Worm (Caenorhabditis elegans) whole organism, young adult: ENCODE data around the gene sqv-3.
A peak's percentile ranks its signal among the peaks of the same experiment; 100 is the strongest.

Experiments used
- B0336.3 ChIP-seq: fragments of 200-800 bp; sonication (Bioruptor generic); IDR thresholded peaks from 2 replicates; pipeline ENCODE4 v1.3.6; 2022; ENCODE audit warnings: missing genetic modification characterization, missing compliant biosample characterization
- D2030.7 ChIP-seq: fragments of 200-800 bp; sonication (Bioruptor generic); IDR thresholded peaks from 2 replicates; pipeline ENCODE4 v1.3.6; 2022; ENCODE audit warnings: missing genetic modification reagents, missing genetic modification characterization, missing compliant biosample characterization
- F33H1.4 ChIP-seq: fragments of 200-800 bp; sonication (Bioruptor generic); IDR thresholded peaks from 2 replicates; pipeline ENCODE4 v1.3.6; 2022; ENCODE audit warnings: missing genetic modification reagents, missing genetic modification characterization, missing compliant biosample characterization
- F49E8.2 ChIP-seq: sonication (generic microtip); optimal IDR thresholded peaks from 3 replicates; lab custom pipeline; 2017; ENCODE audit warnings: missing genetic modification characterization, mild to moderate bottlenecking, missing compliant biosample characterization, antibody characterized with exemption, moderate library complexity; ENCODE audit not compliant: insufficient read depth
- F57A8.1 ChIP-seq: fragments of 200-800 bp; sonication (Bioruptor generic); optimal IDR thresholded peaks from 2 replicates; lab custom pipeline; 2018; ENCODE audit warnings: mild to moderate bottlenecking, missing genetic modification characterization, moderate library complexity, missing compliant biosample characterization
- K11D2.4 ChIP-seq: fragments of 200-800 bp; sonication (Bioruptor generic); IDR thresholded peaks from 2 replicates; pipeline ENCODE4 v1.3.6; 2022; ENCODE audit warnings: missing genetic modification reagents, missing genetic modification characterization, missing compliant biosample characterization
- K12H6.12 ChIP-seq: fragments of 200-800 bp; sonication (Bioruptor generic); optimal IDR thresholded peaks from 2 replicates; lab custom pipeline; 2018; ENCODE audit warnings: mild to moderate bottlenecking, missing genetic modification characterization, missing compliant biosample characterization
- Y56A3A.18 ChIP-seq: fragments of 200-800 bp; sonication (Bioruptor generic); IDR thresholded peaks from 2 replicates; pipeline ENCODE4 v1.3.6; 2022; ENCODE audit warnings: missing genetic modification reagents, missing genetic modification characterization, missing compliant biosample characterization
- Y79H2A.3 ChIP-seq: fragments of 200-800 bp; sonication (Bioruptor generic); conservative IDR thresholded peaks from 2 replicates; pipeline ENCODE4 v1.3.6; 2022; ENCODE audit warnings: missing genetic modification reagents, missing genetic modification characterization, missing compliant biosample characterization
- akir-1 ChIP-seq: fragments of 200-800 bp; sonication (Bioruptor generic); optimal IDR thresholded peaks from 2 replicates; lab custom pipeline; 2018; ENCODE audit warnings: mild to moderate bottlenecking, missing genetic modification characterization, moderate library complexity, missing compliant biosample characterization
- atf-7 ChIP-seq: sonication (generic microtip); optimal IDR thresholded peaks from 2 replicates; lab custom pipeline; 2017; ENCODE audit warnings: mild to moderate bottlenecking, missing genetic modification characterization, missing compliant biosample characterization
- attf-6 ChIP-seq: fragments of 200-800 bp; sonication (Bioruptor generic); IDR thresholded peaks from 2 replicates; pipeline ENCODE4 v1.3.6; 2022; ENCODE audit warnings: missing genetic modification reagents, missing genetic modification characterization, missing compliant biosample characterization
- ccch-3 ChIP-seq: fragments of 200-800 bp; sonication (Bioruptor generic); optimal IDR thresholded peaks from 2 replicates; lab custom pipeline; 2018; ENCODE audit warnings: mild to moderate bottlenecking, missing genetic modification characterization, missing compliant biosample characterization
- cebp-1 ChIP-seq, 2 experiments: fragments of 200-800 bp in 1 of 2; sonication (Bioruptor generic) in 1 of 2; sonication (generic microtip) in 1 of 2; IDR thresholded peaks in 1 of 2; optimal IDR thresholded peaks in 1 of 2; 2 replicates each; pipeline versions ENCODE4 v1.3.6 to Lab custom; 2017 to 2022; ENCODE audit warnings: missing compliant biosample characterization in 2 of 2, missing genetic modification characterization in 2 of 2, mild to moderate bottlenecking in 1 of 2, missing genetic modification reagents in 1 of 2, moderate library complexity in 1 of 2
- cebp-2 ChIP-seq: fragments of 200-800 bp; sonication (Bioruptor generic); IDR thresholded peaks from 2 replicates; pipeline ENCODE4 v1.3.6; 2022; ENCODE audit warnings: missing genetic modification characterization, missing compliant biosample characterization
- ceh-27 ChIP-seq: fragments of 200-800 bp; sonication (Bioruptor generic); optimal IDR thresholded peaks from 2 replicates; lab custom pipeline; 2018; ENCODE audit warnings: mild to moderate bottlenecking, missing genetic modification characterization, moderate library complexity, missing compliant biosample characterization
- ceh-79 ChIP-seq: sonication (generic microtip); optimal IDR thresholded peaks from 2 replicates; lab custom pipeline; 2017; ENCODE audit warnings: mild to moderate bottlenecking, missing genetic modification characterization, missing compliant biosample characterization
- ceh-91 ChIP-seq: fragments of 200-800 bp; sonication (Bioruptor generic); IDR thresholded peaks from 2 replicates; pipeline ENCODE4 v1.3.6; 2022; ENCODE audit warnings: missing genetic modification reagents, missing genetic modification characterization, missing compliant biosample characterization
- die-1 ChIP-seq: sonication (generic microtip); optimal IDR thresholded peaks from 2 replicates; lab custom pipeline; 2016; ENCODE audit warnings: missing genotype, mild to moderate bottlenecking, missing genetic modification characterization, missing compliant biosample characterization
- dox-1 ChIP-seq: fragments of 200-800 bp; sonication (Bioruptor generic); IDR thresholded peaks from 2 replicates; pipeline ENCODE4 v1.3.6; 2022; ENCODE audit warnings: missing genetic modification reagents, missing genetic modification characterization, missing compliant biosample characterization
- efl-1 ChIP-seq: fragments of 150-350 bp; optimal IDR thresholded peaks from 2 replicates; lab custom pipeline; 2014; ENCODE audit warnings: missing biosample characterization, missing genetic modification reagents, missing genetic modification characterization
- gei-17 ChIP-seq: fragments of 200-800 bp; sonication (Bioruptor generic); optimal IDR thresholded peaks from 2 replicates; lab custom pipeline; 2018; ENCODE audit warnings: mild to moderate bottlenecking, missing genetic modification characterization, missing compliant biosample characterization
- hlh-12 ChIP-seq: sonication (generic microtip); optimal IDR thresholded peaks from 2 replicates; lab custom pipeline; 2016; ENCODE audit warnings: missing genetic modification characterization, missing compliant biosample characterization
- hmg-20 ChIP-seq: fragments of 200-800 bp; sonication (Bioruptor generic); IDR thresholded peaks from 2 replicates; pipeline ENCODE4 v1.3.6; 2022; ENCODE audit warnings: missing genetic modification reagents, missing genetic modification characterization, missing compliant biosample characterization
- let-607 ChIP-seq, 2 experiments: fragments of 200-800 bp in 1 of 2; sonication (Bioruptor generic) in 1 of 2; sonication (generic microtip) in 1 of 2; optimal IDR thresholded peaks; 2 replicates each; lab custom pipeline; 2016 to 2018; ENCODE audit warnings: mild to moderate bottlenecking in 2 of 2, missing compliant biosample characterization in 2 of 2, missing genetic modification characterization in 2 of 2, moderate library complexity in 2 of 2, missing genotype in 1 of 2
- lsl-1 ChIP-seq: fragments of 200-800 bp; sonication (Bioruptor generic); optimal IDR thresholded peaks from 2 replicates; lab custom pipeline; 2018; ENCODE audit warnings: mild to moderate bottlenecking, missing genetic modification characterization, moderate library complexity, missing compliant biosample characterization
- madf-3 ChIP-seq: fragments of 200-800 bp; sonication (Bioruptor generic); IDR thresholded peaks from 2 replicates; pipeline ENCODE4 v1.3.6; 2022; ENCODE audit warnings: missing genetic modification reagents, missing genetic modification characterization, missing compliant biosample characterization
- madf-6 ChIP-seq: fragments of 200-800 bp; sonication (Bioruptor generic); IDR thresholded peaks from 2 replicates; pipeline ENCODE4 v1.3.6; 2022; ENCODE audit warnings: missing genetic modification reagents, missing genetic modification characterization, missing compliant biosample characterization
- mxl-1 ChIP-seq: sonication (generic microtip); optimal IDR thresholded peaks from 2 replicates; lab custom pipeline; 2016; ENCODE audit warnings: missing genetic modification characterization, missing compliant biosample characterization
- nfyb-1 ChIP-seq: fragments of 200-800 bp; sonication (Bioruptor generic); IDR thresholded peaks from 2 replicates; pipeline ENCODE4 v1.3.6; 2022; ENCODE audit warnings: missing genetic modification reagents, missing genetic modification characterization, missing compliant biosample characterization
- nhr-179 ChIP-seq: sonication (generic microtip); optimal IDR thresholded peaks from 2 replicates; lab custom pipeline; 2016; ENCODE audit warnings: mild to moderate bottlenecking, missing genetic modification characterization, missing compliant biosample characterization
- nhr-27 ChIP-seq: fragments of 200-800 bp; sonication (Bioruptor generic); optimal IDR thresholded peaks from 2 replicates; lab custom pipeline; 2018; ENCODE audit warnings: mild to moderate bottlenecking, missing genetic modification characterization, moderate library complexity, missing compliant biosample characterization
- nhr-80 ChIP-seq: sonication (generic microtip); optimal IDR thresholded peaks from 2 replicates; lab custom pipeline; 2016; ENCODE audit warnings: missing genetic modification characterization, missing compliant biosample characterization
- pbrm-1 ChIP-seq: fragments of 200-800 bp; sonication (Bioruptor generic); IDR thresholded peaks from 2 replicates; pipeline ENCODE4 v1.3.6; 2022; ENCODE audit warnings: missing genetic modification reagents, missing genetic modification characterization, missing compliant biosample characterization
- rcor-1 ChIP-seq: fragments of 200-800 bp; sonication (Bioruptor generic); IDR thresholded peaks from 2 replicates; pipeline ENCODE4 v1.3.6; 2022; ENCODE audit warnings: missing genetic modification reagents, missing genetic modification characterization, missing compliant biosample characterization
- rec-8 ChIP-seq, 2 experiments: sonication (generic microtip); optimal IDR thresholded peaks; 2 replicates each; lab custom pipeline; 2016; ENCODE audit warnings: mild to moderate bottlenecking in 2 of 2, missing genetic modification characterization in 2 of 2, missing genetic modification reagents in 2 of 2, missing genotype in 2 of 2, missing biosample characterization in 1 of 2, missing compliant biosample characterization in 1 of 2, moderate library complexity in 1 of 2
- sdz-38 ChIP-seq: sonication (generic microtip); optimal IDR thresholded peaks from 2 replicates; lab custom pipeline; 2016; ENCODE audit warnings: missing genotype, missing genetic modification characterization, missing compliant biosample characterization
- snpc-1.1 ChIP-seq: sonication (generic microtip); optimal IDR thresholded peaks from 2 replicates; lab custom pipeline; 2017; ENCODE audit warnings: missing genetic modification characterization, mild to moderate bottlenecking, missing compliant biosample characterization, antibody characterized with exemption, moderate library complexity, missing genotype, missing genetic modification reagents; ENCODE audit not compliant: insufficient read depth
- snpc-1.3 ChIP-seq: sonication (generic microtip); optimal IDR thresholded peaks from 2 replicates; lab custom pipeline; 2017; ENCODE audit warnings: missing genetic modification characterization, mild to moderate bottlenecking, missing compliant biosample characterization, antibody characterized with exemption, moderate library complexity, missing genotype, missing genetic modification reagents; ENCODE audit not compliant: insufficient read depth
- snpc-4 ChIP-seq, 5 experiments: fragments of 150-350 bp in 1 of 5; sonication (generic microtip) in 4 of 5; optimal IDR thresholded peaks; 2 replicates each; lab custom pipeline; 2014 to 2018; ENCODE audit warnings: missing genetic modification characterization in 5 of 5, missing biosample characterization in 3 of 5, antibody characterized with exemption in 2 of 5, mild to moderate bottlenecking in 2 of 5, missing compliant biosample characterization in 2 of 5, missing genotype in 2 of 5, moderate library complexity in 2 of 5, missing genetic modification reagents in 1 of 5
- tbx-9 ChIP-seq: sonication (generic microtip); optimal IDR thresholded peaks from 2 replicates; lab custom pipeline; 2016; ENCODE audit warnings: borderline replicate concordance, missing genetic modification characterization, inconsistent platforms, missing compliant biosample characterization
- unc-130 ChIP-seq: sonication (generic microtip); optimal IDR thresholded peaks from 2 replicates; lab custom pipeline; 2016; ENCODE audit warnings: missing genetic modification reagents, missing genetic modification characterization, missing compliant biosample characterization
- zim-3 ChIP-seq: sonication (generic microtip); optimal IDR thresholded peaks from 2 replicates; lab custom pipeline; 2017; ENCODE audit warnings: mild to moderate bottlenecking, missing genetic modification characterization, moderate library complexity, missing compliant biosample characterization
- ztf-26 ChIP-seq: sonication (generic microtip); optimal IDR thresholded peaks from 2 replicates; lab custom pipeline; 2017; ENCODE audit warnings: missing genetic modification characterization, missing compliant biosample characterization
- ztf-28 ChIP-seq: fragments of 200-800 bp; sonication (Bioruptor generic); IDR thresholded peaks from 2 replicates; pipeline ENCODE4 v1.3.6; 2022; ENCODE audit warnings: missing genetic modification reagents, missing genetic modification characterization, missing compliant biosample characterization

The sqv-3 gene

DNA sequence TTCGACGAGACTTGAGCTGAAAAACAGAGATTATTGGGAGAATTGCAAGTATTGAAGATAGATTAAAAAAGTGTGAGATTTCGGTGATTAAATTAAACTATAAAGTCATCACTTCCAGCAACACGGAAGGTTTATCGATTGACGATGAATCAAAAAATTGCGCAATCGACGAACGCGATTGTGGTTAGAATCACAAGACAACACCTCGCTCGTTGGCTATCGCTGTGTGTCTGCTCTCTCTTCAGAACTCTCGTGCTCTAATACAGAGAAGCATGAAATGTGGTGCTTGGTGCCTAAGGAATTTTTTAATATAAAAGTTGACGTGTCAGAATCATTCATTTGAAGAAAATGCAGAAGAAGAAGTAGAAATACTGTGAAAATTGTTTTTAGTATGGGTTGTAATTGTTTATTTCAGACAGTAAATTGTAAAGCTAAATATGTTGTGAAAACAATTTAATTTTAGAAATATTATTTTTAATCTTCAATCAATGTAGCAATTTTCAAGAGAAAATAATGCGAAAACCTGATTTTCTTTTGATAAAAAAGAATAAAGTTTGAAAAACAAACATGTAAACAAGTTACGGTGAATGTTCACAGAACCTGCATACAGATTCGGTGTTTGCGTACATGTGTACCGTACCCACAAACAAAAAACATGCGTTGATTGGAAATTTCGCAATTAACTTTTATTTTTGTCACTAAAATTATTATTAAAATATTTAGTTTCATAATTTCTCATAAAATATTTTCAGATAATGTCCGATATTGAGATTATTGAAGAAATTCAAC lies 47.2 kb upstream of the sqv-3 start, which contains the start of the genes ZK632.10 and ZK632.11 (continued):
- TF ChIP-seq Y56A3A.18 (GFP tag; lab: Robert Waterston, UW) (no peak), hlh-12 (tag; lab: Kevin White, UChicago) (no peak), zim-3 (tag; lab: Kevin White, UChicago) (no peak), madf-3 (GFP tag; lab: Robert Waterston, UW) (peak; percentile 37; the same call in 1 of the 2 replicates), ccch-3 (GFP tag; lab: Kevin White, UChicago) (no peak), nhr-27 (tag; lab: Kevin White, UChicago) (no peak), sdz-38 (tag; lab: Kevin White, UChicago) (no peak), nhr-179 (tag; lab: Kevin White, UChicago) (no peak), F33H1.4 (peak; percentile 66), unc-130 (GFP tag; lab: Kevin White, UChicago) (no peak), atf-7 (tag; lab: Kevin White, UChicago) (no peak), ztf-26 (tag; lab: Kevin White, UChicago) (no peak), lsl-1 (peak; percentile 83), F57A8.1 (GFP tag; lab: Kevin White, UChicago) (no peak), cebp-2 (GFP tag; lab: Robert Waterston, UW) (no peak), ceh-27 (peak; percentile 20), attf-6 (GFP tag; lab: Robert Waterston, UW) (no peak), madf-6 (peak; percentile 29; the same call in 1 of the 2 replicates), mxl-1 (tag; lab: Kevin White, UChicago) (no peak), akir-1 (GFP tag; lab: Kevin White, UChicago) (no peak), Y79H2A.3 (no peak), ztf-28 (no peak), tbx-9 (tag; lab: Kevin White, UChicago) (no peak), K11D2.4 (GFP tag; lab: Robert Waterston, UW) (no peak), ceh-91 (peak; percentile 53), rec-8 (tag; optimal IDR thresholded peaks at IDR 0.05; lab: Kevin White, UChicago) (no peak), hmg-20 (GFP tag; lab: Robert Waterston, UW) (no peak), snpc-4 (GFP tag; optimal IDR thresholded peaks at IDR 0.05; lab: Kevin White, UChicago) (no peak), snpc-4 (tag; optimal IDR thresholded peaks at IDR 0.05; lab: Kevin White, UChicago) (peak in 2 of 4 experiments; percentile 16 to 42), dox-1 (GFP tag; lab: Robert Waterston, UW) (0 out of 2 replicates have a peak, but pooled peaks have one; percentile 20), let-607 (tag; optimal IDR thresholded peaks at IDR 0.05; lab: Kevin White, UChicago) (no peak), pbrm-1 (GFP tag; lab: Robert Waterston, UW) (peak; percentile 56), ceh-79 (tag; lab: Kevin White, UChicago) (no peak), nhr-80 (peak; percentile 56), snpc-1.1 (no peak), B0336.3 (GFP tag; lab: Robert Waterston, UW) (no peak), efl-1 (GFP tag; lab: Kevin White, UChicago) (no peak), rcor-1 (GFP tag; lab: Robert Waterston, UW) (peak; percentile 50; the same call in 1 of the 2 replicates), D2030.7 (GFP tag; lab: Robert Waterston, UW) (peak; percentile 33; the same call in 1 of the 2 replicates), K12H6.12 (tag; lab: Kevin White, UChicago) (peak; percentile 59), snpc-1.3 (tag; lab: Kevin White, UChicago) (no peak), gei-17 (no peak), F49E8.2 (tag; lab: Kevin White, UChicago) (peak; percentile 8), cebp-1 (GFP tag; IDR thresholded peaks at IDR 0.05; lab: Robert Waterston, UW) (peak; percentile 91), cebp-1 (tag; optimal IDR thresholded peaks at IDR 0.05; lab: Kevin White, UChicago) (peak; percentile 89), nfyb-1 (GFP tag; lab: Robert Waterston, UW) (peak; percentile 49; the same call in 1 of the 2 replicates), die-1 (no peak)
